Fruit fly (Drosophila melanogaster) whole organism, embryonic: Measurements from ENCODE around the gene AP-2alpha.

Experiments
- Atf3 ChIP-seq: fragments of 200-800 bp; sonication (Bioruptor generic); optimal IDR thresholded peaks from 3 replicates; lab custom pipeline; 2016; ENCODE audit warnings: missing biosample characterization, missing genetic modification characterization
- CG12236 ChIP-seq: fragments of 200-800 bp; sonication (Bioruptor generic); optimal IDR thresholded peaks from 2 replicates; lab custom pipeline; 2016; ENCODE audit warnings: missing biosample characterization, missing genetic modification characterization
- CG8765 ChIP-seq: fragments of 200-800 bp; sonication (Bioruptor generic); IDR thresholded peaks from 2 replicates; pipeline ENCODE4 v1.3.6; 2022; ENCODE audit warnings: missing biosample characterization, missing genetic modification characterization
- ato ChIP-seq: fragments of 200-800 bp; sonication (Bioruptor generic); IDR thresholded peaks from 2 replicates; pipeline ENCODE4 v1.3.6; 2022; ENCODE audit warnings: missing biosample characterization, missing genetic modification characterization; ENCODE audit not compliant: partially characterized antibody
- gcm2 ChIP-seq: fragments of 200-800 bp; sonication (Bioruptor generic); optimal IDR thresholded peaks from 2 replicates; lab custom pipeline; 2016; ENCODE audit warnings: missing biosample characterization, missing genetic modification characterization
- kni ChIP-seq: fragments of 200-800 bp; sonication (Bioruptor generic); optimal IDR thresholded peaks from 3 replicates; lab custom pipeline; 2017; ENCODE audit warnings: mild to moderate bottlenecking, missing biosample characterization, missing genetic modification reagents, missing genetic modification characterization
- mam ChIP-seq: fragments of 200-800 bp; sonication (Bioruptor generic); optimal IDR thresholded peaks from 3 replicates; lab custom pipeline; 2016; ENCODE audit warnings: missing biosample characterization, missing genetic modification characterization

DNA sequence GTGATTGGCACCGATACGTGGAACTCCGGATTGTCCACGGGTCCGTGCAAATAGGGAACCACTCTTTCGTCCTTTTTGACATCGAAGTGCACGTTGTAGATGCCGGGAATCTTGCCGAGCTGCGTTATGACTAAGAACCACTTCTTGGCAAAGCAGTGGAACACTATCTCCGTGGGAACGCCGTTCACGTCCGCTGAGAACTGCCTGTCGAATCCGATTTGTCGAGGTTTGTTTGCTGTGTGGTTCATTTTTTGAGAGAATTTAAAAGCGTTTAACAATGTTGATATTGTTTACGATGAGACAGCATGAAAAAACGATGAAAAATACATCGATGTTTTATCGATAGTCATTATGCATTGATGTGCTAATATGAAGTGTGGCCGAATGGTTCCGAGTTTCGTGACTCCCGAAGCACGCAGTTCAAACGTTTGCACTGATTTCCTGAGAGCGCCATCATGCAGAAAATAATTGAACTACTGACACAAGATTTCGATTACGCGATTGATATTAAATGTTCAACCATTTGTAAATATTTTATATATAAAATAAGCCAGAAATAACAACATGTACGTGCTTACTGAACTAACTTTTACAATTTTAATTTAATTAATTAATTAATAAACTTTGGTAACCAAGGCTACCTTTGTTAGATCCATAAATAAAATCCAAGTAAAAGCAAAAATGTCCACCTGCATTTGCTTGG lies 6.7 kb upstream of the AP-2alpha start, which contains the start of the genes CG11885 and CG13692:
- peak; percentile 51 for TF ChIP-seq kni (GFP tag; lab: Kevin White, UChicago)
- TF ChIP-seq Atf3 (GFP tag; lab: Kevin White, UChicago): no peak
- no peak for TF ChIP-seq CG8765
- TF ChIP-seq mam: no peak
- peak; percentile 97 for TF ChIP-seq ato (GFP tag; lab: Robert Waterston, UW)
- no peak for TF ChIP-seq gcm2 (GFP tag; lab: Kevin White, UChicago)
- TF ChIP-seq CG12236: no peak
